Fruit fly (Drosophila melanogaster) whole organism, embryonic: ENCODE results near the gene CG5969.

Source experiments
- BEAF-32 ChIP-seq: fragments of 200-800 bp; sonication (Bioruptor generic); optimal IDR thresholded peaks from 3 replicates; lab custom pipeline; 2017; ENCODE audit warnings: missing biosample characterization, missing genetic modification characterization, mild to moderate bottlenecking, moderate library complexity, missing genetic modification reagents
- Bgb ChIP-seq: fragments of 200-800 bp; sonication (Bioruptor generic); IDR thresholded peaks from 2 replicates; pipeline ENCODE4 v1.3.6; 2022; ENCODE audit warnings: missing biosample characterization, missing genetic modification characterization; ENCODE audit not compliant: partially characterized antibody
- Bteb2 ChIP-seq: fragments of 200-800 bp; sonication (Bioruptor generic); optimal IDR thresholded peaks from 2 replicates; lab custom pipeline; 2016; ENCODE audit warnings: missing biosample characterization, missing genetic modification characterization
- CG1024 ChIP-seq: fragments of 200-800 bp; sonication (Bioruptor generic); IDR thresholded peaks from 2 replicates; pipeline ENCODE4 v1.3.6; 2022; ENCODE audit warnings: missing biosample characterization, missing genetic modification characterization
- CG11093 ChIP-seq: fragments of 200-800 bp; sonication (Bioruptor generic); IDR thresholded peaks from 3 replicates; pipeline ENCODE4 v1.3.6; 2022; ENCODE audit warnings: missing biosample characterization, missing genetic modification characterization
- CG12071 ChIP-seq: fragments of 200-800 bp; sonication (Bioruptor generic); optimal IDR thresholded peaks from 3 replicates; lab custom pipeline; 2018; ENCODE audit warnings: missing biosample characterization, mild to moderate bottlenecking, missing genetic modification characterization
- CG12299 ChIP-seq: fragments of 200-800 bp; sonication (Bioruptor generic); optimal IDR thresholded peaks from 2 replicates; lab custom pipeline; 2018; ENCODE audit warnings: missing biosample characterization, mild to moderate bottlenecking, missing genetic modification characterization
- CG1233 ChIP-seq: fragments of 200-800 bp; sonication (Bioruptor generic); optimal IDR thresholded peaks from 4 replicates; lab custom pipeline; 2018; ENCODE audit warnings: missing biosample characterization, mild to moderate bottlenecking, missing genetic modification characterization
- CG12391 ChIP-seq: fragments of 200-800 bp; sonication (Bioruptor generic); optimal IDR thresholded peaks from 3 replicates; lab custom pipeline; 2018; ENCODE audit warnings: missing biosample characterization, mild to moderate bottlenecking, missing genetic modification characterization, moderate library complexity
- CG12769 ChIP-seq: fragments of 200-800 bp; sonication (Bioruptor generic); optimal IDR thresholded peaks from 2 replicates; lab custom pipeline; 2019; ENCODE audit warnings: missing biosample characterization, mild to moderate bottlenecking, missing genetic modification characterization, moderate library complexity
- CG17568 ChIP-seq: fragments of 200-800 bp; sonication (Bioruptor generic); optimal IDR thresholded peaks from 2 replicates; lab custom pipeline; 2018; ENCODE audit warnings: missing biosample characterization, mild to moderate bottlenecking, missing genetic modification characterization, moderate library complexity
- CG17829 ChIP-seq: fragments of 200-800 bp; optimal IDR thresholded peaks from 2 replicates; lab custom pipeline; 2019; ENCODE audit warnings: missing biosample characterization, mild to moderate bottlenecking, missing genetic modification characterization, moderate library complexity
- CG2129 ChIP-seq: fragments of 200-800 bp; sonication (Bioruptor generic); IDR thresholded peaks from 2 replicates; pipeline ENCODE4 v1.3.6; 2022; ENCODE audit warnings: missing biosample characterization, missing genetic modification characterization; ENCODE audit not compliant: partially characterized antibody
- CG30020 ChIP-seq: fragments of 200-800 bp; optimal IDR thresholded peaks from 2 replicates; lab custom pipeline; 2019; ENCODE audit warnings: missing biosample characterization, mild to moderate bottlenecking, missing genetic modification characterization, moderate library complexity
- CG32767 ChIP-seq: fragments of 200-800 bp; sonication (Bioruptor generic); IDR thresholded peaks from 2 replicates; pipeline ENCODE4 v1.3.6; 2022; ENCODE audit warnings: missing biosample characterization, missing genetic modification characterization
- CG5245 ChIP-seq: fragments of 200-800 bp; sonication (Bioruptor generic); optimal IDR thresholded peaks from 3 replicates; lab custom pipeline; 2016; ENCODE audit warnings: missing biosample characterization, missing genetic modification characterization
- CG6272 ChIP-seq: fragments of 200-800 bp; sonication (Bioruptor generic); IDR thresholded peaks from 2 replicates; pipeline ENCODE4 v1.3.6; 2022; ENCODE audit warnings: missing biosample characterization, missing genetic modification characterization
- CG7928 ChIP-seq: fragments of 200-800 bp; sonication (Bioruptor generic); optimal IDR thresholded peaks from 2 replicates; lab custom pipeline; 2017; ENCODE audit warnings: missing biosample characterization, mild to moderate bottlenecking, missing genetic modification characterization
- CG8944 ChIP-seq: fragments of 200-800 bp; sonication (Bioruptor generic); optimal IDR thresholded peaks from 3 replicates; lab custom pipeline; 2016; ENCODE audit warnings: missing biosample characterization, missing genetic modification characterization
- CG9876 ChIP-seq: fragments of 200-800 bp; sonication (Bioruptor generic); optimal IDR thresholded peaks from 2 replicates; lab custom pipeline; 2016; ENCODE audit warnings: missing biosample characterization, missing genetic modification characterization
- D19B ChIP-seq: fragments of 200-800 bp; sonication (Bioruptor generic); optimal IDR thresholded peaks from 2 replicates; lab custom pipeline; 2017; ENCODE audit warnings: missing biosample characterization, mild to moderate bottlenecking, missing genetic modification characterization
- Eip74EF ChIP-seq, 2 experiments: fragments of 200-800 bp in 1 of 2; fragments of >200 bp in 1 of 2; sonication (Bioruptor generic) in 1 of 2; optimal IDR thresholded peaks; 2 replicates each; lab custom pipeline; 2017 to 2019; ENCODE audit warnings: missing biosample characterization in 2 of 2, missing genetic modification characterization in 2 of 2, mild to moderate bottlenecking in 1 of 2, moderate library complexity in 1 of 2
- Lim3 ChIP-seq: fragments of 200-800 bp; sonication (Bioruptor generic); IDR thresholded peaks from 2 replicates; pipeline ENCODE4 v1.3.6; 2022; ENCODE audit warnings: missing biosample characterization, missing genetic modification characterization
- Max ChIP-seq: fragments of 200-800 bp; sonication (Bioruptor generic); optimal IDR thresholded peaks from 2 replicates; lab custom pipeline; 2016; ENCODE audit warnings: missing biosample characterization, mild to moderate bottlenecking, missing genetic modification characterization
- Nf-YA ChIP-seq: fragments of 200-800 bp; sonication (Bioruptor generic); IDR thresholded peaks from 2 replicates; pipeline ENCODE4 v1.3.6; 2022; ENCODE audit warnings: missing biosample characterization, missing genetic modification characterization
- Sry-δ ChIP-seq: fragments of 200-800 bp; sonication (Bioruptor generic); optimal IDR thresholded peaks from 2 replicates; lab custom pipeline; 2016; ENCODE audit warnings: missing biosample characterization, missing genetic modification characterization
- bcd ChIP-seq: fragments of 200-800 bp; sonication (Bioruptor generic); optimal IDR thresholded peaks from 2 replicates; lab custom pipeline; 2017; ENCODE audit warnings: missing biosample characterization, mild to moderate bottlenecking, missing genetic modification characterization
- btn ChIP-seq: fragments of 200-800 bp; sonication (Bioruptor generic); optimal IDR thresholded peaks from 2 replicates; lab custom pipeline; 2016; ENCODE audit warnings: missing biosample characterization, missing genetic modification characterization
- cg ChIP-seq: fragments of 200-800 bp; sonication (Bioruptor generic); optimal IDR thresholded peaks from 3 replicates; lab custom pipeline; 2019; ENCODE audit warnings: missing biosample characterization, mild to moderate bottlenecking, missing genetic modification characterization, moderate library complexity
- chm ChIP-seq: fragments of 200-800 bp; sonication (Bioruptor generic); IDR thresholded peaks from 2 replicates; pipeline ENCODE4 v1.3.6; 2022; ENCODE audit warnings: missing biosample characterization, missing genetic modification characterization
- chn ChIP-seq: fragments of 200-800 bp; sonication (Bioruptor generic); optimal IDR thresholded peaks from 2 replicates; lab custom pipeline; 2016; ENCODE audit warnings: missing biosample characterization, missing genetic modification characterization
- corto ChIP-seq: fragments of 200-800 bp; sonication (Bioruptor generic); optimal IDR thresholded peaks from 2 replicates; lab custom pipeline; 2016; ENCODE audit warnings: missing biosample characterization, mild to moderate bottlenecking, missing genetic modification characterization, moderate library complexity
- crol ChIP-seq: fragments of 200-800 bp; sonication (Bioruptor generic); IDR thresholded peaks from 2 replicates; pipeline ENCODE4 v1.3.6; 2022; ENCODE audit warnings: missing biosample characterization, missing genetic modification characterization
- cwo ChIP-seq: fragments of 200-800 bp; sonication (Bioruptor generic); optimal IDR thresholded peaks from 3 replicates; lab custom pipeline; 2017; ENCODE audit warnings: missing biosample characterization, missing genetic modification characterization, mild to moderate bottlenecking, moderate library complexity, missing genetic modification reagents
- dan ChIP-seq: fragments of 200-800 bp; sonication (Bioruptor generic); IDR thresholded peaks from 2 replicates; pipeline ENCODE4 v1.3.6; 2022; ENCODE audit warnings: missing biosample characterization, missing genetic modification characterization
- dmrt11E ChIP-seq: fragments of 200-800 bp; sonication (Bioruptor generic); optimal IDR thresholded peaks from 3 replicates; lab custom pipeline; 2018; ENCODE audit warnings: missing biosample characterization, mild to moderate bottlenecking, missing genetic modification characterization, moderate library complexity
- emc ChIP-seq: fragments of 200-800 bp; sonication (Bioruptor generic); optimal IDR thresholded peaks from 2 replicates; lab custom pipeline; 2016; ENCODE audit warnings: missing biosample characterization, missing genetic modification characterization
- gsb ChIP-seq: fragments of 200-800 bp; sonication (Bioruptor generic); IDR thresholded peaks from 2 replicates; pipeline ENCODE4 v1.3.6; 2022; ENCODE audit warnings: missing biosample characterization, missing genetic modification characterization
- jing ChIP-seq: fragments of 200-800 bp; sonication (Bioruptor generic); optimal IDR thresholded peaks from 2 replicates; lab custom pipeline; 2018; ENCODE audit warnings: missing biosample characterization, mild to moderate bottlenecking, missing genetic modification characterization
- maf-S ChIP-seq: fragments of 200-800 bp; sonication (Bioruptor generic); optimal IDR thresholded peaks from 2 replicates; lab custom pipeline; 2016; ENCODE audit warnings: missing biosample characterization, missing genetic modification characterization
- oc ChIP-seq: fragments of 200-800 bp; sonication (Bioruptor generic); optimal IDR thresholded peaks from 2 replicates; lab custom pipeline; 2018; ENCODE audit warnings: missing biosample characterization, mild to moderate bottlenecking, missing genetic modification characterization, moderate library complexity
- pita ChIP-seq: fragments of 200-800 bp; sonication (Bioruptor generic); optimal IDR thresholded peaks from 2 replicates; lab custom pipeline; 2017; ENCODE audit warnings: missing biosample characterization, mild to moderate bottlenecking, missing genetic modification characterization
- schlank ChIP-seq: fragments of 200-800 bp; sonication (Bioruptor generic); optimal IDR thresholded peaks from 2 replicates; lab custom pipeline; 2018; ENCODE audit warnings: missing biosample characterization, mild to moderate bottlenecking, missing genetic modification characterization
- sd ChIP-seq: fragments of 200-800 bp; sonication (Bioruptor generic); optimal IDR thresholded peaks from 3 replicates; lab custom pipeline; 2018; ENCODE audit warnings: missing biosample characterization, mild to moderate bottlenecking, missing genetic modification characterization, moderate library complexity
- slou ChIP-seq: fragments of 200-800 bp; sonication (Bioruptor generic); optimal IDR thresholded peaks from 3 replicates; lab custom pipeline; 2016; ENCODE audit warnings: missing biosample characterization, missing genetic modification characterization
- tna ChIP-seq: fragments of 200-800 bp; sonication (Bioruptor generic); IDR thresholded peaks from 2 replicates; pipeline ENCODE4 v1.3.6; 2022; ENCODE audit warnings: missing biosample characterization, missing genetic modification characterization; ENCODE audit not compliant: partially characterized antibody
- tx ChIP-seq: fragments of 200-800 bp; sonication (Bioruptor generic); optimal IDR thresholded peaks from 2 replicates; lab custom pipeline; 2016; ENCODE audit warnings: missing biosample characterization, missing genetic modification characterization
- zfh1 ChIP-seq: fragments of 200-800 bp; sonication (Bioruptor generic); IDR thresholded peaks from 3 replicates; pipeline ENCODE4 v1.3.6; 2022; ENCODE audit warnings: missing biosample characterization, missing genetic modification characterization
- zfh2 ChIP-seq: fragments of 200-800 bp; sonication (Bioruptor generic); optimal IDR thresholded peaks from 2 replicates; lab custom pipeline; 2016; ENCODE audit warnings: missing biosample characterization, missing genetic modification characterization

Gene CG5969

DNA sequence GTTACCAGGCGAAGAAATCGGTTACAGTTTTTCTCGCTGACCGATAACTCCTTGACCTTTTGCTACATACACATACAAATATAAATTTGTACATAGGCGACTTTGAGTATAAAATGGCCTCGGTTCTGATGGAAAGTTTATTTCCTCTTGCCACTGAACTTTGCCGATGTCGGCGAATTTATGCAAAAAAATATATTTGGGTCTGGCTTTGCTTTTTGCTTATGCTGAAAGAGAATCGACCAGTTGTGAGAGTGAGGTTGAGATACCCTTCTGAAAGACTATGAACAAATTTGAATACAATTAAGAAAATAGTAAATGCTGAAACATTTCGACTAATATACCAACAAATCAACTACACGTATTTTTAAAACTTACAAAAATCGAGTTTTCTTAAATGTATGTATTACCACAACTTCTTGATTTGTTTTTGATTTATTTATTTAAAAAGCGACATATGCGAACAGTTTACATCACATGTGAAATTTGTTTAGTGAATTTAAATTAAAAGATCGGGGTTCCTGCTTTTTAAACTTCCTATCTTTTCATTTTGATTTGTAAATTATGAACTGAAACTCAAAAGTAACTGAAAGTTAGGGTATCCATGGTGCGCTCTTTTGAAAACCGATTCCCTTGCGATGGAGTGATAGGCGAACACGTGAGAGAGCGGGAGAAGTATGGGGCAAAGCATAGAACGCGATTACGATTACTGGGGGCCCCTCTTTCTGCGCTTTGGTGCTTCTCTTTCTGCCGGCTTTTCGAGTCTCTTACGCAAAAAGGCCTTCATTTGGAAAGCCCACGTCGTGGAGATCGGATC lies 35.7 kb downstream of the CG5969 start (continued):
- TF ChIP-seq btn (GFP tag; lab: Kevin White, UChicago) = peak; percentile 27
- TF ChIP-seq dan = no peak
- TF ChIP-seq pita (GFP tag; lab: Kevin White, UChicago) = no peak
- no peak for TF ChIP-seq corto
- TF ChIP-seq BEAF-32 (GFP tag; lab: Kevin White, UChicago) = no peak
- TF ChIP-seq zfh2 (GFP tag; lab: Kevin White, UChicago) = peak; percentile 74
- TF ChIP-seq schlank (tag; lab: Kevin White, UChicago) = peak; percentile 51
- no peak for TF ChIP-seq jing (GFP tag; lab: Kevin White, UChicago)
- peak; percentile 20 for TF ChIP-seq CG5245 (GFP tag; lab: Kevin White, UChicago)
- TF ChIP-seq CG7928 (GFP tag; lab: Kevin White, UChicago) = peak; percentile 56
- peak; percentile 39 for TF ChIP-seq Sry-δ
- TF ChIP-seq CG9876 (GFP tag; lab: Kevin White, UChicago) = no peak
- peak; percentile 17 for TF ChIP-seq maf-S (GFP tag; lab: Kevin White, UChicago)
- TF ChIP-seq CG17568 (GFP tag; lab: Kevin White, UChicago) = peak; percentile 58
- peak; percentile 78 for TF ChIP-seq dmrt11E (tag; lab: Kevin White, UChicago)
- TF ChIP-seq cg (GFP tag; lab: Kevin White, UChicago) = no peak
- peak; percentile 35 for TF ChIP-seq chn (GFP tag; lab: Kevin White, UChicago)
- TF ChIP-seq CG12391 (tag; lab: Kevin White, UChicago) = peak; percentile 84
- peak; percentile 67 for TF ChIP-seq Bteb2 (GFP tag; lab: Kevin White, UChicago)
- TF ChIP-seq CG32767 = peak; percentile 60; the same call in 1 of the 2 replicates
- peak in 1 of 2 experiments; percentile 73 for TF ChIP-seq Eip74EF (GFP tag; optimal IDR thresholded peaks at IDR 0.05; lab: Kevin White, UChicago)
- peak; percentile 79 for TF ChIP-seq CG1233
- peak; percentile 82 for TF ChIP-seq bcd (GFP tag; lab: Kevin White, UChicago)
- TF ChIP-seq cwo (GFP tag; lab: Kevin White, UChicago) = peak; percentile 96
- no peak for TF ChIP-seq CG1024 (GFP tag; lab: Robert Waterston, UW)
- peak; percentile 55 for TF ChIP-seq emc (GFP tag; lab: Kevin White, UChicago)
- peak; percentile 49 for TF ChIP-seq sd
- TF ChIP-seq Lim3 = no peak
- peak; percentile 81 for TF ChIP-seq CG17829
- no peak for TF ChIP-seq CG11093 (GFP tag; lab: Robert Waterston, UW)
- peak; percentile 38 for TF ChIP-seq oc (tag; lab: Kevin White, UChicago)
- TF ChIP-seq zfh1 (GFP tag; lab: Robert Waterston, UW) = 0 out of 3 replicates have a peak, but pooled peaks have one; percentile 23
- no peak for TF ChIP-seq gsb (GFP tag; lab: Robert Waterston, UW)
- peak; percentile 44; the same call in 1 of the 2 replicates for TF ChIP-seq crol (GFP tag; lab: Robert Waterston, UW)
- TF ChIP-seq Bgb (GFP tag; lab: Robert Waterston, UW) = no peak
- TF ChIP-seq Max (GFP tag; lab: Kevin White, UChicago) = peak; percentile 82
- TF ChIP-seq CG12299 (tag; lab: Kevin White, UChicago) = peak; percentile 63
- TF ChIP-seq CG2129 (GFP tag; lab: Robert Waterston, UW) = no peak
- peak; percentile 74 for TF ChIP-seq D19B (GFP tag; lab: Kevin White, UChicago)
- TF ChIP-seq chm = no peak
- no peak for TF ChIP-seq CG12769
- TF ChIP-seq Nf-YA (GFP tag; lab: Robert Waterston, UW) = no peak
- TF ChIP-seq CG30020 (tag; lab: Kevin White, UChicago) = peak; percentile 43
- peak; percentile 28 for TF ChIP-seq slou (GFP tag; lab: Kevin White, UChicago)
- no peak for TF ChIP-seq tna (GFP tag; lab: Robert Waterston, UW)
- no peak for TF ChIP-seq CG6272 (GFP tag; lab: Robert Waterston, UW)
- TF ChIP-seq tx = peak; percentile 21
- no peak for TF ChIP-seq CG12071 (GFP tag; lab: Kevin White, UChicago)
- peak; percentile 20 for TF ChIP-seq CG8944 (GFP tag; lab: Kevin White, UChicago)
